Worm (Caenorhabditis elegans) whole organism, L4 larva: ENCODE data around the gene C04E7.3.

ENCODE experiments used
- F10B5.3 ChIP-seq: sonication (generic microtip); optimal IDR thresholded peaks from 2 replicates; lab custom pipeline; 2016; ENCODE audit warnings: mild to moderate bottlenecking, missing genetic modification characterization, missing compliant biosample characterization
- F44E2.7 ChIP-seq: fragments of 200-800 bp; sonication (Bioruptor generic); IDR thresholded peaks from 2 replicates; pipeline ENCODE4 v2.1.2; 2022; ENCODE audit warnings: missing genetic modification characterization, missing compliant biosample characterization
- T20F7.1 ChIP-seq: fragments of 200-800 bp; sonication (Bioruptor generic); optimal IDR thresholded peaks from 2 replicates; lab custom pipeline; 2018; ENCODE audit warnings: mild to moderate bottlenecking, missing genetic modification characterization, missing compliant biosample characterization
- ama-1 ChIP-seq: fragments of 150-350 bp; optimal IDR thresholded peaks from 2 replicates; lab custom pipeline; 2014; ENCODE audit warnings: inconsistent platforms, mixed read lengths
- duxl-1 ChIP-seq: sonication (generic microtip); optimal IDR thresholded peaks from 2 replicates; lab custom pipeline; 2016; ENCODE audit warnings: mild to moderate bottlenecking, missing genetic modification characterization, moderate library complexity, missing compliant biosample characterization; ENCODE audit not compliant: poor library complexity
- mep-1 ChIP-seq: fragments of 150-350 bp; sonication (generic microtip); optimal IDR thresholded peaks from 3 replicates; lab custom pipeline; 2014; ENCODE audit warnings: missing biosample characterization, missing genetic modification characterization
- nhr-11 ChIP-seq: fragments of 150-350 bp; optimal IDR thresholded peaks from 2 replicates; lab custom pipeline; 2014; ENCODE audit warnings: missing biosample characterization, missing genetic modification characterization
- nhr-237 ChIP-seq: sonication (generic microtip); optimal IDR thresholded peaks from 2 replicates; lab custom pipeline; 2017; ENCODE audit warnings: missing biosample characterization, missing genetic modification characterization
- nhr-76 ChIP-seq: fragments of 150-350 bp; optimal IDR thresholded peaks from 2 replicates; lab custom pipeline; 2014; ENCODE audit warnings: missing biosample characterization, missing genetic modification characterization
- saeg-2 ChIP-seq: fragments of 200-800 bp; sonication (Bioruptor generic); IDR thresholded peaks from 2 replicates; pipeline ENCODE4 v1.3.6; 2022; ENCODE audit warnings: missing genetic modification reagents, missing genetic modification characterization, missing compliant biosample characterization
- unc-130 ChIP-seq: sonication (generic microtip); optimal IDR thresholded peaks from 2 replicates; lab custom pipeline; 2016; ENCODE audit warnings: missing genetic modification reagents, missing genetic modification characterization, missing compliant biosample characterization
- unc-62 ChIP-seq, 3 experiments: fragments of 150-350 bp in 1 of 3; sonication (generic microtip); optimal IDR thresholded peaks in 2 of 3; peaks in 1 of 3; 1 replicate in 1 of 3; 2 replicates in 2 of 3; lab custom pipeline; 2014 to 2017; ENCODE audit warnings: missing biosample characterization in 3 of 3, missing genetic modification characterization in 3 of 3, missing genetic modification reagents in 3 of 3, missing genotype in 1 of 3
- zag-1 ChIP-seq: fragments of 150-350 bp; optimal IDR thresholded peaks from 2 replicates; lab custom pipeline; 2014; ENCODE audit warnings: missing biosample characterization, missing genetic modification characterization

DNA sequence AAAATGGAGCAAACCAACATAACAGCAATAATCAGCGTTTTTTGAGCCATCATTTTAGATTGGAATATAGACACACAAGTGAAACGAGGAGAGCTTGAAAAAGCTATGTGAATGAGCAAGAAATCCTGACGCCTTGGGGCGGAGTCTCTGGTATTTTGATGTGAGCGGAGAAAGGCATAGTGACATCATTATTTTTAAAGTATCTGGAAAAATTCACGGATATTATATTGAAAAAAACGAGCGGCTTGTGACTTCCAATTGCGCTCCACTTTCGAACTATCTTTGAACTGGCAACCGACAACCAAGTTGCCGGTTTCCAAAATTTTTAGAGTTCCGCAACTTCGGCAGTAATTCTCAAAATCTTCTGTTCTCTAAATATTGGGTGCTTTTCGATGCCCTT, 35.8 kb downstream of the C04E7.3 start, which contains the start of gene nlp-64:
- TF ChIP-seq nhr-237 (tag; lab: Kevin White, UChicago) (no peak), nhr-76 (tag; lab: Kevin White, UChicago) (no peak), F44E2.7 (GFP tag; lab: Robert Waterston, UW) (no peak), duxl-1 (tag; lab: Kevin White, UChicago) (no peak), saeg-2 (no peak), F10B5.3 (tag; lab: Kevin White, UChicago) (no peak), T20F7.1 (GFP tag; lab: Kevin White, UChicago) (no peak), zag-1 (tag; lab: Kevin White, UChicago) (no peak), ama-1 (lab: Kevin White, UChicago) (no peak), unc-62 (GFP tag; optimal IDR thresholded peaks at IDR 0.05 in 1 of 2; lab: Kevin White, UChicago) (no peak), unc-62 (tag; optimal IDR thresholded peaks at IDR 0.05; lab: Kevin White, UChicago) (no peak), nhr-11 (no peak), unc-130 (no peak), mep-1 (tag; lab: Kevin White, UChicago) (no peak)
